Worm (Caenorhabditis elegans) whole organism, young adult: ENCODE measurements around the gene tbc-6.

Experiments
- B0336.3 ChIP-seq: fragments of 200-800 bp; sonication (Bioruptor generic); IDR thresholded peaks from 2 replicates; pipeline ENCODE4 v1.3.6; 2022; ENCODE audit warnings: missing genetic modification characterization, missing compliant biosample characterization
- F10E7.11 ChIP-seq: sonication (generic microtip); optimal IDR thresholded peaks from 2 replicates; lab custom pipeline; 2017; ENCODE audit warnings: mild to moderate bottlenecking, missing genetic modification characterization, moderate library complexity, missing compliant biosample characterization
- F39B2.1 ChIP-seq: fragments of 200-800 bp; sonication (Bioruptor generic); IDR thresholded peaks from 2 replicates; pipeline ENCODE4 v1.3.6; 2022; ENCODE audit warnings: missing genetic modification reagents, missing genetic modification characterization, missing compliant biosample characterization
- F49E8.2 ChIP-seq: sonication (generic microtip); optimal IDR thresholded peaks from 3 replicates; lab custom pipeline; 2017; ENCODE audit warnings: missing genetic modification characterization, mild to moderate bottlenecking, missing compliant biosample characterization, antibody characterized with exemption, moderate library complexity; ENCODE audit not compliant: insufficient read depth
- F55B11.4 ChIP-seq: sonication (generic microtip); optimal IDR thresholded peaks from 2 replicates; lab custom pipeline; 2016; ENCODE audit warnings: missing compliant biosample characterization, missing genetic modification characterization, borderline replicate concordance; ENCODE audit not compliant: insufficient read depth
- K11D2.4 ChIP-seq: fragments of 200-800 bp; sonication (Bioruptor generic); IDR thresholded peaks from 2 replicates; pipeline ENCODE4 v1.3.6; 2022; ENCODE audit warnings: missing genetic modification reagents, missing genetic modification characterization, missing compliant biosample characterization
- Y56A3A.18 ChIP-seq: fragments of 200-800 bp; sonication (Bioruptor generic); IDR thresholded peaks from 2 replicates; pipeline ENCODE4 v1.3.6; 2022; ENCODE audit warnings: missing genetic modification reagents, missing genetic modification characterization, missing compliant biosample characterization
- Y67H2A.10 ChIP-seq: fragments of 200-800 bp; sonication (Bioruptor generic); conservative IDR thresholded peaks from 2 replicates; pipeline ENCODE4 v1.3.6; 2022; ENCODE audit warnings: missing genetic modification reagents, missing genetic modification characterization, missing compliant biosample characterization
- Y79H2A.3 ChIP-seq: fragments of 200-800 bp; sonication (Bioruptor generic); conservative IDR thresholded peaks from 2 replicates; pipeline ENCODE4 v1.3.6; 2022; ENCODE audit warnings: missing genetic modification reagents, missing genetic modification characterization, missing compliant biosample characterization
- Y95B8A.8 ChIP-seq: fragments of 200-800 bp; sonication (Bioruptor generic); IDR thresholded peaks from 2 replicates; pipeline ENCODE4 v1.3.6; 2022; ENCODE audit warnings: missing genetic modification reagents, missing genetic modification characterization, missing compliant biosample characterization
- aptf-2 ChIP-seq: fragments of 200-800 bp; sonication (Bioruptor generic); conservative IDR thresholded peaks from 2 replicates; pipeline ENCODE4 v1.3.6; 2022; ENCODE audit warnings: missing genetic modification reagents, missing genetic modification characterization, missing compliant biosample characterization
- aptf-3 ChIP-seq: fragments of 200-800 bp; sonication (Bioruptor generic); IDR thresholded peaks from 2 replicates; pipeline ENCODE4 v1.3.6; 2022; ENCODE audit warnings: missing genetic modification characterization, missing compliant biosample characterization
- atf-7 ChIP-seq: sonication (generic microtip); optimal IDR thresholded peaks from 2 replicates; lab custom pipeline; 2017; ENCODE audit warnings: mild to moderate bottlenecking, missing genetic modification characterization, missing compliant biosample characterization
- attf-5 ChIP-seq: fragments of 200-800 bp; sonication (Bioruptor generic); optimal IDR thresholded peaks from 2 replicates; lab custom pipeline; 2018; ENCODE audit warnings: mild to moderate bottlenecking, missing genetic modification characterization, missing compliant biosample characterization
- cebp-1 ChIP-seq, 2 experiments: fragments of 200-800 bp in 1 of 2; sonication (Bioruptor generic) in 1 of 2; sonication (generic microtip) in 1 of 2; IDR thresholded peaks in 1 of 2; optimal IDR thresholded peaks in 1 of 2; 2 replicates each; pipeline versions ENCODE4 v1.3.6 to Lab custom; 2017 to 2022; ENCODE audit warnings: missing compliant biosample characterization in 2 of 2, missing genetic modification characterization in 2 of 2, mild to moderate bottlenecking in 1 of 2, missing genetic modification reagents in 1 of 2, moderate library complexity in 1 of 2
- ceh-100 ChIP-seq: fragments of 200-800 bp; sonication (Bioruptor generic); IDR thresholded peaks from 2 replicates; pipeline ENCODE4 v1.3.6; 2022; ENCODE audit warnings: missing genetic modification reagents, missing genetic modification characterization, missing compliant biosample characterization
- ceh-58 ChIP-seq: fragments of 200-800 bp; sonication (Bioruptor generic); IDR thresholded peaks from 2 replicates; pipeline ENCODE4 v1.3.6; 2022; ENCODE audit warnings: missing genetic modification characterization, missing compliant biosample characterization
- dox-1 ChIP-seq: fragments of 200-800 bp; sonication (Bioruptor generic); IDR thresholded peaks from 2 replicates; pipeline ENCODE4 v1.3.6; 2022; ENCODE audit warnings: missing genetic modification reagents, missing genetic modification characterization, missing compliant biosample characterization
- fkh-3 ChIP-seq: sonication (generic microtip); optimal IDR thresholded peaks from 2 replicates; lab custom pipeline; 2016; ENCODE audit warnings: mild to moderate bottlenecking, missing genetic modification characterization, missing compliant biosample characterization
- him-1 ChIP-seq: sonication (generic microtip); optimal IDR thresholded peaks from 2 replicates; lab custom pipeline; 2016; ENCODE audit warnings: missing genotype, missing genetic modification reagents, missing genetic modification characterization, missing compliant biosample characterization
- hlh-12 ChIP-seq: sonication (generic microtip); optimal IDR thresholded peaks from 2 replicates; lab custom pipeline; 2016; ENCODE audit warnings: missing genetic modification characterization, missing compliant biosample characterization
- hmg-1.2 ChIP-seq: fragments of 200-800 bp; sonication (Bioruptor generic); IDR thresholded peaks from 2 replicates; pipeline ENCODE4 v1.3.6; 2022; ENCODE audit warnings: missing genetic modification reagents, missing genetic modification characterization, missing compliant biosample characterization
- hrde-1 ChIP-seq: sonication (generic microtip); optimal IDR thresholded peaks from 2 replicates; lab custom pipeline; 2016; ENCODE audit warnings: missing genetic modification characterization, mild to moderate bottlenecking, missing compliant biosample characterization, moderate library complexity, missing genotype, missing genetic modification reagents, borderline replicate concordance
- lag-1 ChIP-seq: fragments of 200-800 bp; sonication (Bioruptor generic); IDR thresholded peaks from 2 replicates; pipeline ENCODE4 v1.3.6; 2022; ENCODE audit warnings: missing genetic modification reagents, missing genetic modification characterization, missing compliant biosample characterization
- let-607 ChIP-seq, 2 experiments: fragments of 200-800 bp in 1 of 2; sonication (Bioruptor generic) in 1 of 2; sonication (generic microtip) in 1 of 2; optimal IDR thresholded peaks; 2 replicates each; lab custom pipeline; 2016 to 2018; ENCODE audit warnings: mild to moderate bottlenecking in 2 of 2, missing compliant biosample characterization in 2 of 2, missing genetic modification characterization in 2 of 2, moderate library complexity in 2 of 2, missing genotype in 1 of 2
- lin-26 ChIP-seq: fragments of 200-800 bp; sonication (Bioruptor generic); IDR thresholded peaks from 2 replicates; pipeline ENCODE4 v1.3.6; 2022; ENCODE audit warnings: missing genetic modification reagents, missing genetic modification characterization, missing compliant biosample characterization
- lin-40 ChIP-seq: sonication (generic microtip); optimal IDR thresholded peaks from 2 replicates; lab custom pipeline; 2016; ENCODE audit warnings: missing genetic modification characterization, mild to moderate bottlenecking, missing compliant biosample characterization, missing genotype, missing genetic modification reagents
- lin-54 ChIP-seq: fragments of 200-800 bp; sonication (Bioruptor generic); optimal IDR thresholded peaks from 2 replicates; lab custom pipeline; 2018; ENCODE audit warnings: mild to moderate bottlenecking, missing genetic modification characterization, missing compliant biosample characterization
- lir-1 ChIP-seq: fragments of 200-800 bp; sonication (Bioruptor generic); conservative IDR thresholded peaks from 2 replicates; pipeline ENCODE4 v1.3.6; 2022; ENCODE audit warnings: missing genetic modification reagents, missing genetic modification characterization, missing compliant biosample characterization
- madf-6 ChIP-seq: fragments of 200-800 bp; sonication (Bioruptor generic); IDR thresholded peaks from 2 replicates; pipeline ENCODE4 v1.3.6; 2022; ENCODE audit warnings: missing genetic modification reagents, missing genetic modification characterization, missing compliant biosample characterization
- madf-8 ChIP-seq: fragments of 200-800 bp; sonication (Bioruptor generic); conservative IDR thresholded peaks from 2 replicates; pipeline ENCODE4 v1.3.6; 2022; ENCODE audit warnings: missing genetic modification reagents, missing genetic modification characterization, missing compliant biosample characterization
- mcd-1 ChIP-seq: fragments of 200-800 bp; sonication (Bioruptor generic); IDR thresholded peaks from 2 replicates; pipeline ENCODE4 v1.3.6; 2022; ENCODE audit warnings: missing genetic modification reagents, missing genetic modification characterization, missing compliant biosample characterization
- nfya-2 ChIP-seq: fragments of 200-800 bp; sonication (Bioruptor generic); IDR thresholded peaks from 2 replicates; pipeline ENCODE4 v1.3.6; 2022; ENCODE audit warnings: missing genetic modification reagents, missing genetic modification characterization, missing compliant biosample characterization
- nfyb-1 ChIP-seq: fragments of 200-800 bp; sonication (Bioruptor generic); IDR thresholded peaks from 2 replicates; pipeline ENCODE4 v1.3.6; 2022; ENCODE audit warnings: missing genetic modification reagents, missing genetic modification characterization, missing compliant biosample characterization
- nhr-120 ChIP-seq: fragments of 200-800 bp; sonication (Bioruptor generic); IDR thresholded peaks from 2 replicates; pipeline ENCODE4 v1.3.6; 2022; ENCODE audit warnings: missing genetic modification characterization, missing compliant biosample characterization
- nhr-27 ChIP-seq: fragments of 200-800 bp; sonication (Bioruptor generic); optimal IDR thresholded peaks from 2 replicates; lab custom pipeline; 2018; ENCODE audit warnings: mild to moderate bottlenecking, missing genetic modification characterization, moderate library complexity, missing compliant biosample characterization
- nhr-80 ChIP-seq: sonication (generic microtip); optimal IDR thresholded peaks from 2 replicates; lab custom pipeline; 2016; ENCODE audit warnings: missing genetic modification characterization, missing compliant biosample characterization
- nhr-90 ChIP-seq: sonication (generic microtip); optimal IDR thresholded peaks from 2 replicates; lab custom pipeline; 2016; ENCODE audit warnings: missing genotype, mild to moderate bottlenecking, missing genetic modification characterization, missing compliant biosample characterization
- rpc-1 ChIP-seq, 2 experiments: fragments of 150-350 bp in 1 of 2; sonication (generic microtip) in 1 of 2; optimal IDR thresholded peaks; 2 replicates each; lab custom pipeline; 2014 to 2018; ENCODE audit warnings: missing biosample characterization in 1 of 2, missing genetic modification characterization in 1 of 2, missing genetic modification reagents in 1 of 2, missing genotype in 1 of 2
- snpc-1.1 ChIP-seq: sonication (generic microtip); optimal IDR thresholded peaks from 2 replicates; lab custom pipeline; 2017; ENCODE audit warnings: missing genetic modification characterization, mild to moderate bottlenecking, missing compliant biosample characterization, antibody characterized with exemption, moderate library complexity, missing genotype, missing genetic modification reagents; ENCODE audit not compliant: insufficient read depth
- somi-1 ChIP-seq: fragments of 200-800 bp; sonication (Bioruptor generic); optimal IDR thresholded peaks from 2 replicates; lab custom pipeline; 2018; ENCODE audit warnings: mild to moderate bottlenecking, missing genetic modification characterization, missing compliant biosample characterization
- tbx-9 ChIP-seq: sonication (generic microtip); optimal IDR thresholded peaks from 2 replicates; lab custom pipeline; 2016; ENCODE audit warnings: borderline replicate concordance, missing genetic modification characterization, inconsistent platforms, missing compliant biosample characterization
- tlf-1 ChIP-seq: fragments of 200-800 bp; sonication (Bioruptor generic); optimal IDR thresholded peaks from 2 replicates; lab custom pipeline; 2018; ENCODE audit warnings: mild to moderate bottlenecking, missing genetic modification characterization, missing compliant biosample characterization
- unc-62 ChIP-seq: fragments of 150-350 bp; optimal IDR thresholded peaks from 2 replicates; lab custom pipeline; 2014; ENCODE audit warnings: missing biosample characterization, missing genetic modification reagents, missing genetic modification characterization
- ztf-25 ChIP-seq: fragments of 200-800 bp; sonication (Bioruptor generic); IDR thresholded peaks from 2 replicates; pipeline ENCODE4 v1.3.6; 2022; ENCODE audit warnings: missing genetic modification reagents, missing genetic modification characterization, missing compliant biosample characterization
- ztf-28 ChIP-seq: fragments of 200-800 bp; sonication (Bioruptor generic); IDR thresholded peaks from 2 replicates; pipeline ENCODE4 v1.3.6; 2022; ENCODE audit warnings: missing genetic modification reagents, missing genetic modification characterization, missing compliant biosample characterization

Gene tbc-6

ce11 chrII:6847917-6848379 lies at the start of gene tbc-6:
Gene tbc-6, plus strand, starts transcription at chrII:6848124.
- TF ChIP-seq tlf-1 (GFP tag; lab: Kevin White, UChicago) (no peak), him-1 (tag; lab: Kevin White, UChicago) (peak; percentile 30), cebp-1 (GFP tag; IDR thresholded peaks at IDR 0.05; lab: Robert Waterston, UW) (no peak), cebp-1 (tag; optimal IDR thresholded peaks at IDR 0.05; lab: Kevin White, UChicago) (peak; percentile 21), ztf-28 (GFP tag; lab: Robert Waterston, UW) (no peak), let-607 (tag; optimal IDR thresholded peaks at IDR 0.05; lab: Kevin White, UChicago) (peak in 1 of 2 experiments; percentile 16), tbx-9 (tag; lab: Kevin White, UChicago) (no peak), mcd-1 (GFP tag; lab: Robert Waterston, UW) (no peak), Y95B8A.8 (0 out of 2 replicates have a peak, but pooled peaks have one; percentile 23), lin-40 (tag; lab: Kevin White, UChicago) (peak; percentile 53), Y67H2A.10 (GFP tag; lab: Robert Waterston, UW) (no peak), nhr-27 (tag; lab: Kevin White, UChicago) (no peak), F10E7.11 (tag; lab: Kevin White, UChicago) (no peak), attf-5 (GFP tag; lab: Kevin White, UChicago) (peak; percentile 4), lin-54 (no peak), fkh-3 (tag; lab: Kevin White, UChicago) (no peak), nfya-2 (GFP tag; lab: Robert Waterston, UW) (no peak), lag-1 (GFP tag; lab: Robert Waterston, UW) (no peak), F55B11.4 (tag; lab: Kevin White, UChicago) (no peak), snpc-1.1 (no peak), somi-1 (GFP tag; lab: Kevin White, UChicago) (peak; percentile 20), ceh-100 (GFP tag; lab: Robert Waterston, UW) (no peak), unc-62 (GFP tag; lab: Kevin White, UChicago) (no peak), madf-8 (no peak), ztf-25 (GFP tag; lab: Robert Waterston, UW) (no peak), hlh-12 (tag; lab: Kevin White, UChicago) (no peak), ceh-58 (GFP tag; lab: Robert Waterston, UW) (no peak), rpc-1 (optimal IDR thresholded peaks at IDR 0.05; lab: Kevin White, UChicago) (no peak), rpc-1 (tag; optimal IDR thresholded peaks at IDR 0.05; lab: Kevin White, UChicago) (no peak), F39B2.1 (GFP tag; lab: Robert Waterston, UW) (no peak), nhr-90 (no peak), Y56A3A.18 (GFP tag; lab: Robert Waterston, UW) (0 out of 2 replicates have a peak, but pooled peaks have one; percentile 7), lir-1 (no peak), hrde-1 (tag; lab: Kevin White, UChicago) (no peak), aptf-2 (GFP tag; lab: Robert Waterston, UW) (no peak), K11D2.4 (GFP tag; lab: Robert Waterston, UW) (no peak), nhr-120 (no peak), hmg-1.2 (GFP tag; lab: Robert Waterston, UW) (peak; percentile 31; the same call in 1 of the 2 replicates), madf-6 (GFP tag; lab: Robert Waterston, UW) (no peak), lin-26 (GFP tag; lab: Robert Waterston, UW) (0 out of 2 replicates have a peak, but pooled peaks have one; percentile 40), aptf-3 (GFP tag; lab: Robert Waterston, UW) (no peak), atf-7 (tag; lab: Kevin White, UChicago) (no peak), nhr-80 (peak; percentile 51), Y79H2A.3 (GFP tag; lab: Robert Waterston, UW) (0 out of 2 replicates have a peak, but pooled peaks have one; percentile 34), F49E8.2 (tag; lab: Kevin White, UChicago) (no peak), dox-1 (0 out of 2 replicates have a peak, but pooled peaks have one; percentile 19), nfyb-1 (GFP tag; lab: Robert Waterston, UW) (0 out of 2 replicates have a peak, but pooled peaks have one; percentile 23), B0336.3 (GFP tag; lab: Robert Waterston, UW) (no peak)
